Worm (Caenorhabditis elegans): ENCODE measurements around the gene acn-1.

acn-1 gene

DNA sequence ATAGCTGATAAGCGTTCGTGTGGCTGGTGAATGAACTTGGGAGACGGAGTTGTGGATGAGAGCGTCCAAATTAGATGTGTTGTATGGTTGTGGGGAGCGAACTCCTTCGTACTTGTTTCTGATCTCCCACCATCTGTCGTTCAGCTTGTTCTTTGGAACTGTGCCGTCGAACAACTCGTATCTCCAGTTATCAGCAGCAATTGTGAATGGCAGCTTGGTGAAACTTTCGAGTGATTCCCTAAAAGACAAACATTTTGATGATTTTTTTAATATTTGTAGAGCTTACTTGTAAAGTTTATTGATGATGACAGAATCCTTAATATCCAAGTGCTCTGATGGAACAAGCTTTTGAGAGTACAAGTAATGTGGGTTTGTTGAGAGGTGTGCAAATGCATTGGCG, 2.9 kb downstream of the acn-1 start:
- TF ChIP-seq crh-2 (tag; optimal IDR thresholded peaks at IDR 0.05), result no peak
- no peak for TF ChIP-seq nhr-6 (tag; optimal IDR thresholded peaks at IDR 0.05)
- TF ChIP-seq mbf-1 (tag; optimal IDR thresholded peaks at IDR 0.05), result no peak
- no peak for TF ChIP-seq unc-55 (GFP tag; optimal IDR thresholded peaks at IDR 0.05)
- no peak for TF ChIP-seq ZK546.5 (tag; optimal IDR thresholded peaks at IDR 0.05)
- TF ChIP-seq snpc-4 (tag; optimal IDR thresholded peaks at IDR 0.05), result no peak
- no peak for TF ChIP-seq blmp-1 (tag; optimal IDR thresholded peaks at IDR 0.05; ENCODE audit: insufficient read depth)
- TF ChIP-seq aly-2 (tag; optimal IDR thresholded peaks at IDR 0.05), result no peak
- no peak for TF ChIP-seq unc-62 (GFP tag; optimal IDR thresholded peaks at IDR 0.05)
- TF ChIP-seq ztf-11 (tag; optimal IDR thresholded peaks at IDR 0.05), result no peak

DNA sequence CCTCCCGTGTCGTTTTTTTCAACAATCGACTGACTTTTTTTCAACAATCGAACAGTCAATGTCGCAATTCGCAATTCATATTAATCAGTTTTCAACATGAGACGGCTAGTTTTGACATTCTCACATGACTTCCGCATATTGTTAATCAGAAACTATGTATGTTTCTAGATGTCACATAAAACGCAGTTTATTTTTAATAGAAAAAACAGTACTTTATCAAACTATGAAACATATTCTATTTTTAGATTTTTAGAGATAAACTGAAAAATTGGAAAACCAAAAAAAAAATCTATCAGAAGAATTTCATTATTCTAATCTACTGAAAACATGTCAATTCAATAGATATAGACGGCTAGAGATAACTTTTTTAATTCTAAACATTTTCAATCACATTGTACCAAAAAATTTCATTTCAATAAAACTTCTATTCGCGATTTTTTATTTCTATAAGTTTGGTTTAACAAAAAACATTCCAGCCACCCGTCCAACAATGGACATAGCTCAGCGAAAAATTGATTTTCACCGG, 9.4 kb downstream of the acn-1 start, which contains the start of gene pnk-4:
Gene pnk-4 (plus strand): TSS at position 476 of the 526 bp plus-strand sequence.
- TF ChIP-seq lin-13 (GFP tag; optimal IDR thresholded peaks at IDR 0.05) (no peak), ceh-82 (tag; optimal IDR thresholded peaks at IDR 0.05) (no peak), gmeb-1 (tag; optimal IDR thresholded peaks at IDR 0.05) (no peak), peb-1 (tag; optimal IDR thresholded peaks at IDR 0.05) (no peak), ama-1 (optimal IDR thresholded peaks at IDR 0.05) (no peak), zag-1 (tag; optimal IDR thresholded peaks at IDR 0.05) (no peak), nhr-10 (tag; optimal IDR thresholded peaks at IDR 0.05) (no peak), lin-11 (tag; optimal IDR thresholded peaks at IDR 0.05) (no peak), Y55F3AM.14 (GFP tag; optimal IDR thresholded peaks at IDR 0.05) (no peak)

DNA sequence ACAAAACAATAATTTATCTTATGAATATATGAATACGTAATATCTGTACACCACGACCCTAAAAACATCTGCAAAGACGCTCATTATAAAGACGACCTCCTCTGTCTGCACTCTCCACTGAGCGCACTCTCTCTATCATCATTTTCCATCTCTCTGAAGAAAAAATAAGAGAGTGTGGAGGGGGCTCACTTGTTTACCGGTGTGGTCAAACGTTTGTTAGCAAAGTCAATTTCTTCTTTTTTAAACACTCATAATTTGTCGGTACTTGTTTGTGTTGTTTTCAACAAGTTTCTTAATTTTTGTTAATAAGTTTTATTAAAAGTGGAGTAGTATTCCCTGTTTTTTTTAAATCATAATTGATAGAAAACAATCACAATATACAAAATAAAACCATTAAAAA, 10.7 kb downstream of the acn-1 start:
- peak; percentile 3 for TF ChIP-seq zag-1 (tag; optimal IDR thresholded peaks at IDR 0.05)
- TF ChIP-seq unc-62 (GFP tag; optimal IDR thresholded peaks at IDR 0.05), result no peak
- TF ChIP-seq nhr-129 (tag; optimal IDR thresholded peaks at IDR 0.05), result peak; percentile 35
- peak; percentile 2 for TF ChIP-seq C34F6.9 (tag; optimal IDR thresholded peaks at IDR 0.05)
- TF ChIP-seq crh-2 (tag; optimal IDR thresholded peaks at IDR 0.05), result peak; percentile 26

DNA sequence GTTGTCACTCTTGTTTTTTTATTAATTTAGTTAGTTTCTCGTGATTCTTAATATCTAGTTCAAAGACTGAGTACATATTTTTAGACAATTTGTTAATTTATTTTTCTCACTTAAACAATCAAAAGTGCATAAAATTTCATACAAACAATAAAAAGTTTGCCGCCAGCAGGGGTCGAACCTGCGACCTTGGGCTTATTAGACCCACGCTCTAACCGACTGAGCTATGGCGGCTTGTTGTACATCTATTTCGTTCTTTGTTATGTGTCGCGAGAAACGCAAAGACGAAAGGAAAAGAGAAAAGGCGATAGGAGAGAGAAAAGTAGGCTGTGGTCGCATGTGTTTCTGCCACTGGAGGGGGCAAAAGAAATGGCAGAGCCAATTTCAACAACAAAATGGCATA, 11.4 kb downstream of the acn-1 start:
- no peak for TF ChIP-seq aly-2 (tag; optimal IDR thresholded peaks at IDR 0.05)
- TF ChIP-seq ZK546.5 (tag; optimal IDR thresholded peaks at IDR 0.05), result no peak
- no peak for TF ChIP-seq dmd-4 (tag; optimal IDR thresholded peaks at IDR 0.05)
- TF ChIP-seq mab-5 (tag; optimal IDR thresholded peaks at IDR 0.05), result peak; percentile 45
- no peak for TF ChIP-seq peb-1 (tag; optimal IDR thresholded peaks at IDR 0.05)
- TF ChIP-seq gmeb-1 (tag; optimal IDR thresholded peaks at IDR 0.05), result peak; percentile 60
- no peak for TF ChIP-seq nhr-237 (tag; optimal IDR thresholded peaks at IDR 0.05)
- TF ChIP-seq lsy-2 (tag; optimal IDR thresholded peaks at IDR 0.05), result peak; percentile 67 to 70
- TF ChIP-seq blmp-1 (tag; optimal IDR thresholded peaks at IDR 0.05; ENCODE audit: insufficient read depth), result peak; percentile 22
- TF ChIP-seq nhr-11 (tag; optimal IDR thresholded peaks at IDR 0.05), result peak; percentile 8
- peak; percentile 84 for TF ChIP-seq crh-2 (tag; optimal IDR thresholded peaks at IDR 0.05)
- peak; percentile 72 for TF ChIP-seq sma-3 (GFP tag; optimal IDR thresholded peaks at IDR 0.05)
- TF ChIP-seq Y55F3AM.14 (GFP tag; optimal IDR thresholded peaks at IDR 0.05), result peak; percentile 83
- TF ChIP-seq nhr-10 (tag; optimal IDR thresholded peaks at IDR 0.05), result no peak
- TF ChIP-seq lin-39 (tag; optimal IDR thresholded peaks at IDR 0.05), result no peak
- TF ChIP-seq snpc-4 (tag; optimal IDR thresholded peaks at IDR 0.05), result peak; percentile 23
- TF ChIP-seq R02D3.7 (tag; optimal IDR thresholded peaks at IDR 0.05), result no peak
- peak; percentile 69 for TF ChIP-seq lin-11 (tag; optimal IDR thresholded peaks at IDR 0.05)
- no peak for TF ChIP-seq alr-1 (tag; optimal IDR thresholded peaks at IDR 0.05)
- TF ChIP-seq mbf-1 (tag; optimal IDR thresholded peaks at IDR 0.05), result no peak
- TF ChIP-seq ztf-11 (tag; optimal IDR thresholded peaks at IDR 0.05), result no peak
- no peak for TF ChIP-seq nhr-12 (tag; optimal IDR thresholded peaks at IDR 0.05)
- no peak for TF ChIP-seq ceh-82 (tag; optimal IDR thresholded peaks at IDR 0.05)
- no peak for TF ChIP-seq elt-1 (tag; optimal IDR thresholded peaks at IDR 0.05)
- TF ChIP-seq F13H6.1 (tag; optimal IDR thresholded peaks at IDR 0.05), result peak; percentile 87
- TF ChIP-seq ama-1 (optimal IDR thresholded peaks at IDR 0.05), result no peak
- TF ChIP-seq sem-4 (tag; optimal IDR thresholded peaks at IDR 0.05), result peak; percentile 64
- no peak for TF ChIP-seq elt-3 (tag; optimal IDR thresholded peaks at IDR 0.05)
- TF ChIP-seq mdl-1 (tag; optimal IDR thresholded peaks at IDR 0.05), result peak in 1 of 2 experiments; percentile 49
- TF ChIP-seq nhr-23 (tag; optimal IDR thresholded peaks at IDR 0.05), result no peak
- TF ChIP-seq unc-39 (tag; optimal IDR thresholded peaks at IDR 0.05), result no peak
- TF ChIP-seq unc-62 (GFP tag; optimal IDR thresholded peaks at IDR 0.05), result peak; percentile 26
- peak; percentile 80 for TF ChIP-seq sma-9 (GFP tag; optimal IDR thresholded peaks at IDR 0.05)
- no peak for TF ChIP-seq sma-9 (tag; optimal IDR thresholded peaks at IDR 0.05)
- TF ChIP-seq nhr-25 (tag; optimal IDR thresholded peaks at IDR 0.05), result peak; percentile 77
- TF ChIP-seq zag-1 (tag; optimal IDR thresholded peaks at IDR 0.05), result peak; percentile 55
- TF ChIP-seq lin-13 (GFP tag; optimal IDR thresholded peaks at IDR 0.05), result peak; percentile 83
- TF ChIP-seq nhr-77 (tag; optimal IDR thresholded peaks at IDR 0.05), result no peak
- peak; percentile 91 for TF ChIP-seq fos-1 (tag; optimal IDR thresholded peaks at IDR 0.05)
- peak; percentile 74 for TF ChIP-seq C34F6.9 (tag; optimal IDR thresholded peaks at IDR 0.05)
- TF ChIP-seq skn-1 (tag; optimal IDR thresholded peaks at IDR 0.05), result no peak
- TF ChIP-seq egl-27 (tag; optimal IDR thresholded peaks at IDR 0.05), result peak; percentile 89
- peak; percentile 89 for TF ChIP-seq nhr-129 (tag; optimal IDR thresholded peaks at IDR 0.05)

Data from whole organism, L2 larva.